Worm (Caenorhabditis elegans): ENCODE results near the gene mrpl-36.
A peak's percentile ranks its signal among the peaks of the same experiment; 100 is the strongest.

The mrpl-36 gene

ce11 chrIII:9807560-9808046 is 40.3 kb downstream of the mrpl-36 start (continued):
- TF ChIP-seq skn-1 (tag; optimal IDR thresholded peaks at IDR 0.05) (peak; percentile 26), lin-39 (tag; optimal IDR thresholded peaks at IDR 0.05) (no peak), elt-3 (tag; optimal IDR thresholded peaks at IDR 0.05) (peak in 2 of 6 experiments; percentile 36 to 75)

ce11 chrIII:9806968-9807559 is 40.9 kb downstream of the mrpl-36 start, which contains the start of gene ZK632.4:
ZK632.4 (minus strand) TSS chrIII:9807454.
- TF ChIP-seq pqm-1 (tag; optimal IDR thresholded peaks at IDR 0.05) (no peak), nhr-85 (tag) (peak; percentile 37), mef-2 (tag; optimal IDR thresholded peaks at IDR 0.05) (no peak), unc-130 (tag; optimal IDR thresholded peaks at IDR 0.05) (peak; percentile 37), elt-3 (tag; optimal IDR thresholded peaks at IDR 0.05) (peak in 1 of 6 experiments; percentile 26), pax-3 (tag; optimal IDR thresholded peaks at IDR 0.05) (no peak), grh-1 (GFP tag; IDR thresholded peaks at IDR 0.05) (0 out of 2 replicates have a peak, but pooled peaks have one; percentile 35)

ce11 chrIII:9804997-9805610 is 42.8 kb downstream of the mrpl-36 start, which contains the start of gene riok-3:
riok-3 (minus strand) TSS chrIII:9805011.
- TF ChIP-seq lir-3 (tag; optimal IDR thresholded peaks at IDR 0.05; ENCODE audit: poor library complexity) (peak; percentile 18), nhr-71 (tag; optimal IDR thresholded peaks at IDR 0.05) (peak; percentile 42), lsy-2 (tag; optimal IDR thresholded peaks at IDR 0.05) (peak in 1 of 2 experiments; percentile 7), efl-1 (optimal IDR thresholded peaks at IDR 0.05) (peak in 1 of 2 experiments; percentile 11), efl-1 (GFP tag; optimal IDR thresholded peaks at IDR 0.05 in 1 of 2) (peak in 1 of 2 experiments; percentile 71), zip-4 (GFP tag; optimal IDR thresholded peaks at IDR 0.05) (peak; percentile 29), ama-1 (optimal IDR thresholded peaks at IDR 0.05) (peak; percentile 38), ets-5 (GFP tag; IDR thresholded peaks at IDR 0.05) (no peak), unc-30 (tag; optimal IDR thresholded peaks at IDR 0.05) (no peak), nhr-90 (tag; optimal IDR thresholded peaks at IDR 0.05; ENCODE audit: poor library complexity) (no peak), nhr-85 (tag) (peak; percentile 63), snu-23 (GFP tag; optimal IDR thresholded peaks at IDR 0.05) (peak; percentile 0)

ce11 chrIII:9802045-9802444 is 45.9 kb downstream of the mrpl-36 start:
- TF ChIP-seq efl-3 (GFP tag; optimal IDR thresholded peaks at IDR 0.05) (no peak), elt-2 (tag; optimal IDR thresholded peaks at IDR 0.05) (no peak), irx-1 (tag; optimal IDR thresholded peaks at IDR 0.05) (no peak), lsy-2 (tag; optimal IDR thresholded peaks at IDR 0.05) (no peak), sup-37 (GFP tag; optimal IDR thresholded peaks at IDR 0.05) (no peak), blmp-1 (tag; optimal IDR thresholded peaks at IDR 0.05) (no peak), grh-1 (GFP tag; IDR thresholded peaks at IDR 0.05) (no peak), efl-1 (optimal IDR thresholded peaks at IDR 0.05) (no peak), efl-1 (GFP tag; optimal IDR thresholded peaks at IDR 0.05 in 1 of 2) (peak in 1 of 2 experiments; percentile 55), dsc-1 (tag; optimal IDR thresholded peaks at IDR 0.05) (no peak)

DNA sequence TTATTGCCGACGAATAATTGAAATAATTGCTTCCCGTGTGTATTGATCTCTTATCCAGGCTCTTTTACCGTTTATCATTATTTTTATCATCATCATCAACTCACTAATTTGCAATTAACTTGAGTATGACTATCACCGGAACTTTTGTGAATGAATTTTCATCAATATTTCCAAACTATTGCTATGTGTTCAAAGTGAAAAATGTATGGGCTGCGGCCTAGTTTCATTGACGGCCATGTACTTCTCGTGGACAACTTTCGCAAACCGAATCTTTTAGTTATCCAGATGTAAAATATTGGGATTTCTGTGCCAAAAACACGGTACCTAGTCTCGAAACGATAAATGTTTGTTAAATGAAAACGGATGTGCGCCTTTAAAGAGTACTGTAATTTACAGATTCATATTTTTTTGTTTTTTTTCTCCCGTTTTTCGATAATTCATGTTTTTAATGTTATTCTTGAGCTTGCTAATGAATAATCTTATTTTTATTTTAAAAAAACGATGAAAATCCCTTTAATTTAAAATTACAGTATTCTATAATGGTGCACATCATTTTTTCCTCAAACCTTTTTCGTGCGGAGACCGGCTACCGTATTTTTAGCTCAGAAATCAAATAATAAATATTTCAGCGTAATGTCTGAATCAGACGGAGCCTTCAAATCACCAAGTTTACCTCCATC is 49.3 kb downstream of the mrpl-36 start, which contains the start of gene ZK632.2:
ZK632.2 (plus strand) TSS at position 630 of the 680 bp plus-strand sequence.
- TF ChIP-seq tbx-2 (tag; optimal IDR thresholded peaks at IDR 0.05) = no peak
- peak in 1 of 2 experiments; percentile 12 for TF ChIP-seq mdl-1 (tag; optimal IDR thresholded peaks at IDR 0.05)
- no peak for TF ChIP-seq fkh-10 (GFP tag; optimal IDR thresholded peaks at IDR 0.05)
- TF ChIP-seq lin-35 (GFP tag; optimal IDR thresholded peaks at IDR 0.05) = peak in 1 of 2 experiments; percentile 32
- TF ChIP-seq C34B4.2 (tag; optimal IDR thresholded peaks at IDR 0.05) = no peak
- no peak for TF ChIP-seq nhr-77 (tag; optimal IDR thresholded peaks at IDR 0.05)
- TF ChIP-seq nhr-71 (tag; optimal IDR thresholded peaks at IDR 0.05) = peak; percentile 20
- no peak for TF ChIP-seq mab-9 (GFP tag; IDR thresholded peaks at IDR 0.05)
- TF ChIP-seq vab-15 (tag; optimal IDR thresholded peaks at IDR 0.05) = no peak
- TF ChIP-seq zip-4 (GFP tag; optimal IDR thresholded peaks at IDR 0.05) = no peak
- no peak for TF ChIP-seq ceh-90 (tag; optimal IDR thresholded peaks at IDR 0.05)
- TF ChIP-seq ceh-63 (GFP tag; optimal IDR thresholded peaks at IDR 0.05) = no peak
- TF ChIP-seq dpl-1 (GFP tag; optimal IDR thresholded peaks at IDR 0.05) = peak in 1 of 3 experiments; percentile 43
- no peak for TF ChIP-seq unc-62 (GFP tag; optimal IDR thresholded peaks at IDR 0.05)
- no peak for TF ChIP-seq tlp-1 (tag; optimal IDR thresholded peaks at IDR 0.05)
- peak; percentile 31 for TF ChIP-seq nhr-85 (tag)
- TF ChIP-seq lsy-2 (tag; optimal IDR thresholded peaks at IDR 0.05) = peak in 1 of 2 experiments; percentile 27
- no peak for TF ChIP-seq unc-30 (tag; optimal IDR thresholded peaks at IDR 0.05)
- no peak for TF ChIP-seq nhr-12 (tag; optimal IDR thresholded peaks at IDR 0.05)
- TF ChIP-seq fkh-4 (tag; optimal IDR thresholded peaks at IDR 0.05; ENCODE audit: borderline replicate concordance) = peak; percentile 21
- TF ChIP-seq mep-1 (tag; optimal IDR thresholded peaks at IDR 0.05) = no peak
